Worm (Caenorhabditis elegans) whole organism, mixed stage, embryonic: ENCODE measurements around the gene F26F4.2.

Source experiments
- M03D4.4 ChIP-seq: sonication (generic microtip); optimal IDR thresholded peaks from 2 replicates; lab custom pipeline; 2017; ENCODE audit warnings: mild to moderate bottlenecking, missing genetic modification characterization, missing compliant biosample characterization
- bed-3 ChIP-seq: fragments of 200-800 bp; sonication (Bioruptor generic); optimal IDR thresholded peaks from 3 replicates; lab custom pipeline; 2018; ENCODE audit warnings: mild to moderate bottlenecking, missing genetic modification characterization, moderate library complexity, missing compliant biosample characterization
- blmp-1 ChIP-seq: fragments of 150-350 bp; optimal IDR thresholded peaks from 2 replicates; lab custom pipeline; 2014; ENCODE audit warnings: missing biosample characterization, missing genetic modification characterization
- ceh-39 ChIP-seq: fragments of 150-350 bp; optimal IDR thresholded peaks from 2 replicates; lab custom pipeline; 2014; ENCODE audit warnings: missing biosample characterization, missing genetic modification characterization
- ceh-83 ChIP-seq: fragments of 200-800 bp; sonication (Bioruptor generic); optimal IDR thresholded peaks from 2 replicates; lab custom pipeline; 2018; ENCODE audit warnings: mild to moderate bottlenecking, missing genetic modification characterization, missing compliant biosample characterization
- ces-1 ChIP-seq: fragments of 150-350 bp; optimal IDR thresholded peaks from 2 replicates; lab custom pipeline; 2014; ENCODE audit warnings: missing biosample characterization, missing genetic modification reagents, missing genetic modification characterization
- cnd-1 ChIP-seq: fragments of 200-800 bp; sonication (Bioruptor generic); optimal IDR thresholded peaks from 2 replicates; lab custom pipeline; 2018; ENCODE audit warnings: mild to moderate bottlenecking, missing genetic modification characterization, missing compliant biosample characterization
- drap-1 ChIP-seq: fragments of 200-800 bp; sonication (Bioruptor generic); optimal IDR thresholded peaks from 3 replicates; lab custom pipeline; 2018; ENCODE audit warnings: mild to moderate bottlenecking, missing genetic modification characterization, missing compliant biosample characterization
- elt-1 ChIP-seq: sonication (generic microtip); optimal IDR thresholded peaks from 2 replicates; lab custom pipeline; 2017; ENCODE audit warnings: missing genetic modification characterization, mild to moderate bottlenecking, missing compliant biosample characterization, antibody characterized with exemption, moderate library complexity, borderline replicate concordance; ENCODE audit not compliant: insufficient read depth
- elt-3 ChIP-seq: fragments of 150-350 bp; optimal IDR thresholded peaks from 2 replicates; lab custom pipeline; 2014; ENCODE audit warnings: missing biosample characterization, missing genetic modification characterization
- flh-1 ChIP-seq: fragments of 200-800 bp; sonication (Bioruptor generic); optimal IDR thresholded peaks from 2 replicates; lab custom pipeline; 2018; ENCODE audit warnings: mild to moderate bottlenecking, missing genetic modification characterization, moderate library complexity, missing compliant biosample characterization
- hlh-1 ChIP-seq: fragments of 150-350 bp; optimal IDR thresholded peaks from 2 replicates; lab custom pipeline; 2014; ENCODE audit warnings: missing biosample characterization, missing genetic modification reagents, missing genetic modification characterization
- lin-13 ChIP-seq: fragments of 150-350 bp; optimal IDR thresholded peaks from 2 replicates; lab custom pipeline; 2014; ENCODE audit warnings: missing biosample characterization, missing genetic modification characterization
- lin-32 ChIP-seq: fragments of 200-800 bp; sonication (Bioruptor generic); optimal IDR thresholded peaks from 2 replicates; lab custom pipeline; 2018; ENCODE audit warnings: mild to moderate bottlenecking, missing genetic modification characterization, missing compliant biosample characterization
- lsy-2 ChIP-seq: fragments of 150-350 bp; optimal IDR thresholded peaks from 2 replicates; lab custom pipeline; 2014; ENCODE audit warnings: missing biosample characterization, missing genetic modification characterization
- mab-5 ChIP-seq: fragments of 150-350 bp; optimal IDR thresholded peaks from 2 replicates; lab custom pipeline; 2014; ENCODE audit warnings: missing biosample characterization, missing genetic modification characterization
- mep-1 ChIP-seq: fragments of 150-350 bp; optimal IDR thresholded peaks from 2 replicates; lab custom pipeline; 2017; ENCODE audit warnings: missing biosample characterization, missing genetic modification reagents, missing genetic modification characterization, inconsistent platforms
- mls-2 ChIP-seq: sonication (generic microtip); optimal IDR thresholded peaks from 2 replicates; lab custom pipeline; 2016; ENCODE audit warnings: mild to moderate bottlenecking, missing genetic modification characterization, moderate library complexity, missing compliant biosample characterization
- nhr-12 ChIP-seq: fragments of 150-350 bp; optimal IDR thresholded peaks from 2 replicates; lab custom pipeline; 2014; ENCODE audit warnings: missing biosample characterization, missing genetic modification characterization
- nhr-237 ChIP-seq: fragments of 150-350 bp; optimal IDR thresholded peaks from 2 replicates; lab custom pipeline; 2014; ENCODE audit warnings: missing biosample characterization, missing genetic modification characterization
- nhr-28 ChIP-seq: fragments of 150-350 bp; optimal IDR thresholded peaks from 2 replicates; lab custom pipeline; 2014; ENCODE audit warnings: missing biosample characterization, missing genetic modification characterization
- sem-2 ChIP-seq: fragments of 200-800 bp; sonication (Bioruptor generic); optimal IDR thresholded peaks from 2 replicates; lab custom pipeline; 2018; ENCODE audit warnings: mild to moderate bottlenecking, missing genetic modification characterization, missing compliant biosample characterization
- sptf-1 ChIP-seq: sonication (generic microtip); optimal IDR thresholded peaks from 2 replicates; lab custom pipeline; 2017; ENCODE audit warnings: mild to moderate bottlenecking, missing genetic modification characterization, moderate library complexity, missing compliant biosample characterization
- tbx-8 ChIP-seq: fragments of 200-800 bp; sonication (Bioruptor generic); optimal IDR thresholded peaks from 2 replicates; lab custom pipeline; 2018; ENCODE audit warnings: mild to moderate bottlenecking, missing genetic modification characterization, moderate library complexity, missing compliant biosample characterization
- unc-120 ChIP-seq: sonication (generic microtip); optimal IDR thresholded peaks from 2 replicates; lab custom pipeline; 2017; ENCODE audit warnings: missing genetic modification characterization, missing compliant biosample characterization; ENCODE audit not compliant: poor library complexity, severe bottlenecking
- unc-39 ChIP-seq: fragments of 150-350 bp; optimal IDR thresholded peaks from 2 replicates; lab custom pipeline; 2014; ENCODE audit warnings: missing biosample characterization, missing genetic modification characterization
- unc-62 ChIP-seq: fragments of 150-350 bp; optimal IDR thresholded peaks from 2 replicates; lab custom pipeline; 2014; ENCODE audit warnings: missing biosample characterization, missing genetic modification reagents, missing genetic modification characterization
- zip-8 ChIP-seq: fragments of 150-350 bp; optimal IDR thresholded peaks from 2 replicates; lab custom pipeline; 2014; ENCODE audit warnings: missing biosample characterization, missing genetic modification characterization
- ztf-11 ChIP-seq: fragments of 150-350 bp; optimal IDR thresholded peaks from 2 replicates; lab custom pipeline; 2014; ENCODE audit warnings: missing biosample characterization, missing genetic modification characterization

F26F4.2 gene

ce11 chrIII:4909938-4910337, 1.1 kb upstream of the F26F4.2 start, which contains the start of gene F26F4.12:
Gene F26F4.12, minus strand, starts transcription at chrIII:4910038.
- TF ChIP-seq ces-1 (GFP tag; lab: Kevin White, UChicago) (no peak), lsy-2 (tag; lab: Kevin White, UChicago) (no peak), lin-32 (GFP tag; lab: Kevin White, UChicago) (no peak), nhr-28 (tag; lab: Kevin White, UChicago) (no peak), ceh-83 (GFP tag; lab: Kevin White, UChicago) (no peak), tbx-8 (GFP tag; lab: Kevin White, UChicago) (no peak), ztf-11 (tag; lab: Kevin White, UChicago) (no peak), cnd-1 (tag; lab: Kevin White, UChicago) (no peak), bed-3 (GFP tag; lab: Kevin White, UChicago) (no peak), unc-62 (no peak), lin-13 (no peak), flh-1 (no peak)

ce11 chrIII:4912317-4912716, 1.3 kb downstream of the F26F4.2 start, which contains the start of the genes F26F4.9 and cee-1:
Gene F26F4.9, minus strand, starts transcription at chrIII:4912521.
Gene cee-1, plus strand, starts transcription at chrIII:4912699.
- TF ChIP-seq ces-1 (GFP tag; lab: Kevin White, UChicago): peak; percentile 37
- TF ChIP-seq flh-1: no peak
- TF ChIP-seq sptf-1 (tag; lab: Kevin White, UChicago): peak; percentile 17

- TF ChIP-seq mab-5 (tag; lab: Kevin White, UChicago): no peak
- TF ChIP-seq tbx-8 (GFP tag; lab: Kevin White, UChicago): no peak
- no peak for TF ChIP-seq unc-39 (tag; lab: Kevin White, UChicago)
- TF ChIP-seq lin-13: no peak
- no peak for TF ChIP-seq ztf-11 (tag; lab: Kevin White, UChicago)
- no peak for TF ChIP-seq elt-3 (tag; lab: Kevin White, UChicago)
- TF ChIP-seq nhr-28 (tag; lab: Kevin White, UChicago): no peak
- TF ChIP-seq nhr-12 (tag; lab: Kevin White, UChicago): no peak
- TF ChIP-seq M03D4.4 (tag; lab: Kevin White, UChicago): no peak
- TF ChIP-seq ceh-83 (GFP tag; lab: Kevin White, UChicago): no peak
- TF ChIP-seq sptf-1 (tag; lab: Kevin White, UChicago): no peak
- TF ChIP-seq nhr-237 (tag; lab: Kevin White, UChicago): no peak
- TF ChIP-seq ceh-39: no peak
- TF ChIP-seq, all 35 proteins: peak for 0
Observed at ce11 chrIII:4913736-4914135, 2.7 kb downstream of the F26F4.2 start.

ce11 chrIII:4917077-4917476, 6.0 kb downstream of the F26F4.2 start, which contains the start of gene rars-1:
Gene rars-1, minus strand, starts transcription at chrIII:4917177.
- TF ChIP-seq unc-39 (tag; lab: Kevin White, UChicago): no peak

- TF ChIP-seq drap-1 (GFP tag; lab: Kevin White, UChicago) (no peak), nhr-28 (tag; lab: Kevin White, UChicago) (no peak), nhr-237 (tag; lab: Kevin White, UChicago) (peak; percentile 13), unc-120 (peak; percentile 61), mep-1 (tag; lab: Kevin White, UChicago) (peak; percentile 55), unc-39 (tag; lab: Kevin White, UChicago) (no peak), unc-62 (no peak), lsy-2 (tag; lab: Kevin White, UChicago) (peak; percentile 67)
Observed at ce11 chrIII:4917960-4918712, 7.1 kb downstream of the F26F4.2 start, which contains the start of gene rpb-8. Gene rpb-8, minus strand, starts transcription at chrIII:4918008.

- no peak for TF ChIP-seq elt-3 (tag; lab: Kevin White, UChicago)
Observed at ce11 chrIII:4918906-4919305, 7.8 kb downstream of the F26F4.2 start.

ce11 chrIII:4920221-4920620, 9.2 kb downstream of the F26F4.2 start, which contains the start of gene ula-1:
Gene ula-1, minus strand, starts transcription at chrIII:4920321.
- TF ChIP-seq sem-2: no peak
- no peak for TF ChIP-seq drap-1 (GFP tag; lab: Kevin White, UChicago)
- no peak for TF ChIP-seq ces-1 (GFP tag; lab: Kevin White, UChicago)
- TF ChIP-seq cnd-1 (tag; lab: Kevin White, UChicago): no peak
- no peak for TF ChIP-seq mep-1 (tag; lab: Kevin White, UChicago)
- TF ChIP-seq mls-2 (tag; lab: Kevin White, UChicago): no peak
- no peak for TF ChIP-seq zip-8 (tag; lab: Kevin White, UChicago)
- no peak for TF ChIP-seq elt-1 (tag; lab: Kevin White, UChicago)
- TF ChIP-seq hlh-1: no peak
- TF ChIP-seq lsy-2 (tag; lab: Kevin White, UChicago): no peak
- no peak for TF ChIP-seq ceh-83 (GFP tag; lab: Kevin White, UChicago)
- TF ChIP-seq sptf-1 (tag; lab: Kevin White, UChicago): no peak
- no peak for TF ChIP-seq blmp-1
- TF ChIP-seq mab-5 (tag; lab: Kevin White, UChicago): no peak
- no peak for TF ChIP-seq nhr-12 (tag; lab: Kevin White, UChicago)
